Fruit fly (Drosophila melanogaster) whole organism, embryonic: Measurements from ENCODE around the gene CG31821.

ENCODE experiments used
- Abd-B ChIP-seq: fragments of 200-800 bp; sonication (Bioruptor generic); optimal IDR thresholded peaks from 2 replicates; lab custom pipeline; 2018; ENCODE audit warnings: missing biosample characterization, mild to moderate bottlenecking, missing genetic modification characterization, moderate library complexity
- Ada2b ChIP-seq: fragments of 200-800 bp; sonication (Bioruptor generic); IDR thresholded peaks from 2 replicates; pipeline ENCODE4 v1.3.6; 2022; ENCODE audit warnings: missing biosample characterization, missing genetic modification characterization
- Atf-2 ChIP-seq: fragments of 200-800 bp; sonication (Bioruptor generic); optimal IDR thresholded peaks from 2 replicates; lab custom pipeline; 2016; ENCODE audit warnings: missing biosample characterization, missing genetic modification characterization
- Awh ChIP-seq: fragments of 200-800 bp; sonication (Bioruptor generic); IDR thresholded peaks from 2 replicates; pipeline ENCODE4, ENCODE4 v1.3.6; 2022; ENCODE audit warnings: missing biosample characterization, missing genetic modification characterization
- C15 ChIP-seq: fragments of 200-800 bp; sonication (Bioruptor generic); IDR thresholded peaks from 3 replicates; pipeline ENCODE4 v1.3.6; 2022; ENCODE audit warnings: missing biosample characterization, missing genetic modification characterization
- CG10274 ChIP-seq: fragments of 200-800 bp; sonication (Bioruptor generic); optimal IDR thresholded peaks from 3 replicates; lab custom pipeline; 2017; ENCODE audit warnings: missing biosample characterization, mild to moderate bottlenecking, missing genetic modification characterization
- CG11504 ChIP-seq: fragments of 200-800 bp; sonication (Bioruptor generic); optimal IDR thresholded peaks from 3 replicates; lab custom pipeline; 2019; ENCODE audit warnings: missing biosample characterization, mild to moderate bottlenecking, missing genetic modification characterization, moderate library complexity
- CG12155 ChIP-seq: fragments of 200-800 bp; sonication (Bioruptor generic); optimal IDR thresholded peaks from 3 replicates; lab custom pipeline; 2016; ENCODE audit warnings: missing biosample characterization, missing genetic modification characterization
- CG12299 ChIP-seq: fragments of 200-800 bp; sonication (Bioruptor generic); optimal IDR thresholded peaks from 2 replicates; lab custom pipeline; 2018; ENCODE audit warnings: missing biosample characterization, mild to moderate bottlenecking, missing genetic modification characterization
- CG1233 ChIP-seq: fragments of 200-800 bp; sonication (Bioruptor generic); optimal IDR thresholded peaks from 4 replicates; lab custom pipeline; 2018; ENCODE audit warnings: missing biosample characterization, mild to moderate bottlenecking, missing genetic modification characterization
- CG12391 ChIP-seq: fragments of 200-800 bp; sonication (Bioruptor generic); optimal IDR thresholded peaks from 3 replicates; lab custom pipeline; 2018; ENCODE audit warnings: missing biosample characterization, mild to moderate bottlenecking, missing genetic modification characterization, moderate library complexity
- CG12942 ChIP-seq: fragments of 200-800 bp; sonication (Bioruptor generic); optimal IDR thresholded peaks from 3 replicates; lab custom pipeline; 2016; ENCODE audit warnings: missing biosample characterization, missing genetic modification characterization
- CG13424 ChIP-seq: fragments of 200-800 bp; sonication (Bioruptor generic); optimal IDR thresholded peaks from 2 replicates; lab custom pipeline; 2019; ENCODE audit warnings: missing biosample characterization, mild to moderate bottlenecking, missing genetic modification characterization, moderate library complexity
- CG13894 ChIP-seq: fragments of 200-800 bp; sonication (Bioruptor generic); optimal IDR thresholded peaks from 3 replicates; lab custom pipeline; 2018; ENCODE audit warnings: missing biosample characterization, mild to moderate bottlenecking, missing genetic modification characterization, moderate library complexity
- CG15514 ChIP-seq: fragments of 200-800 bp; sonication (Bioruptor generic); optimal IDR thresholded peaks from 3 replicates; lab custom pipeline; 2017; ENCODE audit warnings: missing biosample characterization, missing genetic modification characterization, mild to moderate bottlenecking, moderate library complexity, missing genetic modification reagents
- CG1603 ChIP-seq: fragments of 200-800 bp; sonication (Bioruptor generic); optimal IDR thresholded peaks from 2 replicates; lab custom pipeline; 2019; ENCODE audit warnings: missing biosample characterization, mild to moderate bottlenecking, missing genetic modification characterization, moderate library complexity
- CG17186 ChIP-seq: fragments of 200-800 bp; sonication (Bioruptor generic); optimal IDR thresholded peaks from 3 replicates; lab custom pipeline; 2017; ENCODE audit warnings: missing biosample characterization, missing genetic modification reagents, missing genetic modification characterization
- CG18476 ChIP-seq: fragments of 200-800 bp; sonication (Bioruptor generic); optimal IDR thresholded peaks from 2 replicates; lab custom pipeline; 2016; ENCODE audit warnings: missing biosample characterization, mild to moderate bottlenecking, missing genetic modification characterization
- CG2120 ChIP-seq: fragments of 200-800 bp; sonication (Bioruptor generic); optimal IDR thresholded peaks from 3 replicates; lab custom pipeline; 2016; ENCODE audit warnings: missing biosample characterization, missing genetic modification characterization
- CG2129 ChIP-seq: fragments of 200-800 bp; sonication (Bioruptor generic); IDR thresholded peaks from 2 replicates; pipeline ENCODE4 v1.3.6; 2022; ENCODE audit warnings: missing biosample characterization, missing genetic modification characterization; ENCODE audit not compliant: partially characterized antibody
- CG2199 ChIP-seq: fragments of 200-800 bp; sonication (Bioruptor generic); IDR thresholded peaks from 3 replicates; pipeline ENCODE4 v1.3.6; 2022; ENCODE audit warnings: missing biosample characterization, missing genetic modification characterization
- CG32767 ChIP-seq: fragments of 200-800 bp; sonication (Bioruptor generic); IDR thresholded peaks from 2 replicates; pipeline ENCODE4 v1.3.6; 2022; ENCODE audit warnings: missing biosample characterization, missing genetic modification characterization
- CG7271 ChIP-seq: fragments of 200-800 bp; sonication (Bioruptor generic); optimal IDR thresholded peaks from 2 replicates; lab custom pipeline; 2018; ENCODE audit warnings: missing biosample characterization, mild to moderate bottlenecking, missing genetic modification characterization, moderate library complexity
- CG7372 ChIP-seq: fragments of 200-800 bp; sonication (Bioruptor generic); IDR thresholded peaks from 2 replicates; pipeline ENCODE4 v1.3.6; 2022; ENCODE audit warnings: missing biosample characterization, missing genetic modification characterization
- CG7745 ChIP-seq: fragments of 200-800 bp; sonication (Bioruptor generic); optimal IDR thresholded peaks from 2 replicates; lab custom pipeline; 2018; ENCODE audit warnings: missing biosample characterization, mild to moderate bottlenecking, missing genetic modification characterization, moderate library complexity
- CG8359 ChIP-seq: fragments of 200-800 bp; sonication (Bioruptor generic); optimal IDR thresholded peaks from 2 replicates; lab custom pipeline; 2017; ENCODE audit warnings: missing biosample characterization, mild to moderate bottlenecking, missing genetic modification characterization, borderline replicate concordance
- CG9932 ChIP-seq: fragments of 200-800 bp; sonication (Bioruptor generic); IDR thresholded peaks from 2 replicates; pipeline ENCODE4 v1.3.6; 2022; ENCODE audit warnings: missing biosample characterization, missing genetic modification characterization
- CrebB ChIP-seq: fragments of 200-800 bp; sonication (Bioruptor generic); optimal IDR thresholded peaks from 3 replicates; lab custom pipeline; 2018; ENCODE audit warnings: missing biosample characterization, mild to moderate bottlenecking, missing genetic modification characterization
- PHDP ChIP-seq: fragments of 200-800 bp; sonication (Bioruptor generic); optimal IDR thresholded peaks from 3 replicates; lab custom pipeline; 2018; ENCODE audit warnings: missing biosample characterization, mild to moderate bottlenecking, missing genetic modification characterization, moderate library complexity
- Poxn ChIP-seq: fragments of 200-800 bp; sonication (Bioruptor generic); IDR thresholded peaks from 2 replicates; pipeline ENCODE4 v1.3.6; 2022; ENCODE audit warnings: missing biosample characterization, missing genetic modification characterization
- Ravus ChIP-seq: fragments of 200-800 bp; sonication (Bioruptor generic); IDR thresholded peaks from 2 replicates; pipeline ENCODE4 v1.3.6; 2022; ENCODE audit warnings: missing biosample characterization, missing genetic modification characterization
- TFAM ChIP-seq: fragments of 200-800 bp; sonication (Bioruptor generic); optimal IDR thresholded peaks from 2 replicates; lab custom pipeline; 2017; ENCODE audit warnings: missing biosample characterization, missing genetic modification characterization, inconsistent platforms
- YL-1 ChIP-seq: fragments of 200-800 bp; sonication (Bioruptor generic); optimal IDR thresholded peaks from 3 replicates; lab custom pipeline; 2017; ENCODE audit warnings: missing biosample characterization, mild to moderate bottlenecking, missing genetic modification characterization
- da ChIP-seq: fragments of 200-800 bp; sonication (Bioruptor generic); optimal IDR thresholded peaks from 2 replicates; lab custom pipeline; 2016; ENCODE audit warnings: missing biosample characterization, missing genetic modification characterization
- eve ChIP-seq, 2 experiments: fragments of >200 bp; optimal IDR thresholded peaks; 2 replicates each; lab custom pipeline; 2017; ENCODE audit warnings: missing biosample characterization in 2 of 2, missing genetic modification characterization in 2 of 2
- ewg ChIP-seq: fragments of 200-800 bp; sonication (Bioruptor generic); optimal IDR thresholded peaks from 3 replicates; lab custom pipeline; 2017; ENCODE audit warnings: mild to moderate bottlenecking, missing biosample characterization, missing genetic modification reagents, missing genetic modification characterization
- gsb-n ChIP-seq: fragments of 200-800 bp; sonication (Bioruptor generic); optimal IDR thresholded peaks from 3 replicates; lab custom pipeline; 2018; ENCODE audit warnings: missing biosample characterization, mild to moderate bottlenecking, missing genetic modification characterization
- hkb ChIP-seq, 2 experiments: fragments of 200-800 bp in 1 of 2; fragments of >200 bp in 1 of 2; sonication (Bioruptor generic) in 1 of 2; IDR thresholded peaks in 1 of 2; optimal IDR thresholded peaks in 1 of 2; 2 replicates each; pipeline versions ENCODE4 v1.3.6 to Lab custom; 2017 to 2022; ENCODE audit warnings: missing biosample characterization in 1 of 2, missing genetic modification characterization in 1 of 2
- kni ChIP-seq: fragments of 200-800 bp; sonication (Bioruptor generic); optimal IDR thresholded peaks from 3 replicates; lab custom pipeline; 2017; ENCODE audit warnings: mild to moderate bottlenecking, missing biosample characterization, missing genetic modification reagents, missing genetic modification characterization
- lilli ChIP-seq: fragments of 200-800 bp; sonication (Bioruptor generic); optimal IDR thresholded peaks from 3 replicates; lab custom pipeline; 2016; ENCODE audit warnings: missing biosample characterization, missing genetic modification characterization
- nau ChIP-seq: fragments of 200-800 bp; sonication (Bioruptor generic); optimal IDR thresholded peaks from 3 replicates; lab custom pipeline; 2017; ENCODE audit warnings: missing biosample characterization, mild to moderate bottlenecking, missing genetic modification characterization, missing genetic modification reagents
- odd ChIP-seq: fragments of 200-800 bp; sonication (Bioruptor generic); optimal IDR thresholded peaks from 2 replicates; lab custom pipeline; 2017; ENCODE audit warnings: missing biosample characterization, mild to moderate bottlenecking, missing genetic modification characterization
- slbo ChIP-seq: fragments of 200-800 bp; sonication (Bioruptor generic); IDR thresholded peaks from 2 replicates; pipeline ENCODE4 v1.3.6; 2022; ENCODE audit warnings: missing biosample characterization, missing genetic modification characterization
- stwl ChIP-seq: fragments of 200-800 bp; sonication (Bioruptor generic); optimal IDR thresholded peaks from 3 replicates; lab custom pipeline; 2018; ENCODE audit warnings: missing biosample characterization, mild to moderate bottlenecking, missing genetic modification characterization, moderate library complexity
- tio ChIP-seq: fragments of 200-800 bp; sonication (Bioruptor generic); optimal IDR thresholded peaks from 2 replicates; lab custom pipeline; 2017; ENCODE audit warnings: missing biosample characterization, missing genetic modification characterization, inconsistent platforms
- tll ChIP-seq, 2 experiments: fragments of 200-800 bp in 1 of 2; fragments of >200 bp in 1 of 2; sonication (Bioruptor generic) in 1 of 2; optimal IDR thresholded peaks; 2 replicates each; lab custom pipeline; 2017 to 2019; ENCODE audit warnings: missing biosample characterization in 2 of 2, missing genetic modification characterization in 2 of 2, mild to moderate bottlenecking in 1 of 2, moderate library complexity in 1 of 2
- toy ChIP-seq: fragments of 200-800 bp; sonication (Bioruptor generic); IDR thresholded peaks from 2 replicates; pipeline ENCODE4 v1.3.6; 2022; ENCODE audit warnings: missing biosample characterization, missing genetic modification characterization
- wor ChIP-seq: fragments of 200-800 bp; sonication (Bioruptor generic); IDR thresholded peaks from 2 replicates; pipeline ENCODE4 v1.3.6; 2022; ENCODE audit warnings: missing biosample characterization, missing genetic modification characterization

Gene CG31821

DNA sequence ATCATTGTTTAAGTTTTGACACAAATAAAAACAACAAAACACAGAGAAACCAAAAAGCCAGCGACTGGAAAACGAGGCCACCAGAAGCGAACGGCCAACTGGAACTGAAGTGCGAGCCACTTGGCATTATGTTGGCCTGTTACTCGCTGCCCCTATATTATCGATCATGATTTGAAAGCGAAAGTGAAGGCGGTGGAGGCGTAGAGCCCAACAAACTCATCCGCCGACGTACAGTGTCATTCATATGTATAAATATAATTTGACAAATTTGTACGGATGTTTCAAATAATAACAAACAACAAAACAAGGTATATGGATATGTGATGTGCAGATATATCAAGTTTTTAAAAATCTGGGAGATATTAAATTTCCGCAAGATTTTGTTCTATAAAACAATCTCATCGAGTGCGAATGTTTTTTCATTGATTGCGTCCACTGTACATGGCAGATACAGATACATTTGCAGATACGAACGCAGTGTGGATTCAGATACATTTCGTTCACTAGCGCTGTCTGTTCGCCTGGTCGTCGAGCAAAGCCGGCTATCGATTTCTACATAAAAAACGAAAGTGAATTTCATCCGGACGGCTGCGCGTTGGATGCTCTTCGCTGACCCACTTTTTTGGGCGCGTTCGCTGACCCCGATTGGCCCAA, 8.9 kb upstream of the CG31821 start (continued):
- TF ChIP-seq Ada2b (GFP tag; lab: Robert Waterston, UW) (peak; percentile 93), da (peak; percentile 96), tll (GFP tag; optimal IDR thresholded peaks at IDR 0.05; lab: Kevin White, UChicago) (no peak), CG2199 (GFP tag; lab: Robert Waterston, UW) (peak; percentile 82), CG8359 (GFP tag; lab: Kevin White, UChicago) (peak; percentile 90), YL-1 (peak; percentile 81), stwl (peak; percentile 43), CG13424 (peak; percentile 97), CG1233 (GFP tag; lab: Kevin White, UChicago) (peak; percentile 94), Poxn (GFP tag; lab: Robert Waterston, UW) (peak; percentile 74), ewg (GFP tag; lab: Kevin White, UChicago) (peak; percentile 94), wor (peak; percentile 98), C15 (peak; percentile 92), CG11504 (tag; lab: Kevin White, UChicago) (peak; percentile 95), eve (GFP tag; optimal IDR thresholded peaks at IDR 0.05; lab: Kevin White, UChicago) (peak in 1 of 2 experiments; percentile 98), CG12155 (GFP tag; lab: Kevin White, UChicago) (peak; percentile 90), odd (GFP tag; lab: Kevin White, UChicago) (peak; percentile 96), CG7372 (peak; percentile 95), CG18476 (GFP tag; lab: Kevin White, UChicago) (peak; percentile 92), PHDP (tag; lab: Kevin White, UChicago) (peak; percentile 97), CG7745 (tag; lab: Kevin White, UChicago) (peak; percentile 63), lilli (peak; percentile 96), tio (GFP tag; lab: Kevin White, UChicago) (peak; percentile 92), CG12299 (peak; percentile 96), Ravus (peak; percentile 81), CG12391 (tag; lab: Kevin White, UChicago) (peak; percentile 97), toy (GFP tag; lab: Robert Waterston, UW) (peak; percentile 80), Awh (GFP tag; lab: Robert Waterston, UW) (peak; percentile 93), hkb (optimal IDR thresholded peaks at IDR 0.05; lab: Kevin White, UChicago) (no peak), hkb (GFP tag; IDR thresholded peaks at IDR 0.05; lab: Robert Waterston, UW) (peak; percentile 98), slbo (GFP tag; lab: Robert Waterston, UW) (peak; percentile 96), CG17186 (GFP tag; lab: Kevin White, UChicago) (peak; percentile 80), CG1603 (peak; percentile 97), CG7271 (tag; lab: Kevin White, UChicago) (peak; percentile 71), CG12942 (peak; percentile 91), Abd-B (GFP tag; lab: Kevin White, UChicago) (peak; percentile 93), kni (GFP tag; lab: Kevin White, UChicago) (peak; percentile 93), CG15514 (peak; percentile 82), CG9932 (GFP tag; lab: Robert Waterston, UW) (peak; percentile 85), CG32767 (GFP tag; lab: Robert Waterston, UW) (peak; percentile 97), gsb-n (peak; percentile 98), nau (GFP tag; lab: Kevin White, UChicago) (peak; percentile 91), CrebB (tag; lab: Kevin White, UChicago) (peak; percentile 93), CG13894 (tag; lab: Kevin White, UChicago) (peak; percentile 28), CG2129 (GFP tag; lab: Robert Waterston, UW) (no peak), Atf-2 (GFP tag; lab: Kevin White, UChicago) (peak; percentile 92), TFAM (peak; percentile 80), CG2120 (GFP tag; lab: Kevin White, UChicago) (peak; percentile 95), CG10274 (GFP tag; lab: Kevin White, UChicago) (peak; percentile 87)
